Fruit fly (Drosophila melanogaster): Measurements from ENCODE around the gene AnxB11.

AnxB11 gene

dm6 chrX:16385942-16386392, 36.1 kb downstream of the AnxB11 start (continued):
- TF ChIP-seq CG4424 (GFP tag; optimal IDR thresholded peaks at IDR 0.05) (peak; percentile 44), CG18011 (GFP tag; optimal IDR thresholded peaks at IDR 0.05) (no peak), Hmr (GFP tag; optimal IDR thresholded peaks at IDR 0.05) (peak; percentile 50), cwo (GFP tag; optimal IDR thresholded peaks at IDR 0.05) (peak; percentile 56), Bgb (GFP tag; IDR thresholded peaks at IDR 0.05; ENCODE audit: partially characterized antibody) (no peak), CG13775 (GFP tag; optimal IDR thresholded peaks at IDR 0.05) (peak; percentile 27), ewg (GFP tag; optimal IDR thresholded peaks at IDR 0.05) (no peak), MBD-R2 (GFP tag; IDR thresholded peaks at IDR 0.05) (0 out of 2 replicates have a peak, but pooled peaks have one; percentile 19), CG11398 (GFP tag; optimal IDR thresholded peaks at IDR 0.05) (no peak), ro (GFP tag; IDR thresholded peaks at IDR 0.05) (no peak), CG6765 (GFP tag; optimal IDR thresholded peaks at IDR 0.05) (peak; percentile 67), kay (GFP tag; optimal IDR thresholded peaks at IDR 0.05) (no peak), phol (tag; optimal IDR thresholded peaks at IDR 0.05) (peak; percentile 36), Eip74EF (GFP tag; optimal IDR thresholded peaks at IDR 0.05) (peak in 1 of 2 experiments; percentile 37), ham (GFP tag; IDR thresholded peaks at IDR 0.05) (no peak), CG43689 (GFP tag; IDR thresholded peaks at IDR 0.05) (no peak), chn (GFP tag; optimal IDR thresholded peaks at IDR 0.05) (no peak), CG11085 (GFP tag; IDR thresholded peaks at IDR 0.05) (no peak), p53 (GFP tag; optimal IDR thresholded peaks at IDR 0.05) (no peak), Nf-YC (tag; optimal IDR thresholded peaks at IDR 0.05) (peak; percentile 7), gem (tag; optimal IDR thresholded peaks at IDR 0.05) (peak; percentile 54), dmrt99B (tag; optimal IDR thresholded peaks at IDR 0.05) (peak; percentile 56), CG7745 (tag; optimal IDR thresholded peaks at IDR 0.05) (no peak), lov (optimal IDR thresholded peaks at IDR 0.05) (no peak), lov (GFP tag; IDR thresholded peaks at IDR 0.05) (no peak), pzg (GFP tag; optimal IDR thresholded peaks at IDR 0.05) (no peak), Kr (GFP tag; optimal IDR thresholded peaks at IDR 0.05) (no peak), CG34224 (GFP tag; IDR thresholded peaks at IDR 0.05; ENCODE audit: partially characterized antibody) (no peak), Sry-δ (GFP tag; optimal IDR thresholded peaks at IDR 0.05) (no peak), ap (GFP tag; IDR thresholded peaks at IDR 0.05) (no peak), CG5180 (GFP tag; optimal IDR thresholded peaks at IDR 0.05) (no peak), Lpt (GFP tag; optimal IDR thresholded peaks at IDR 0.05) (no peak), Nf-YA (GFP tag; IDR thresholded peaks at IDR 0.05) (no peak), Ssrp (tag; optimal IDR thresholded peaks at IDR 0.05) (peak; percentile 8), CG6813 (GFP tag; optimal IDR thresholded peaks at IDR 0.05) (peak; percentile 14), ara (GFP tag; IDR thresholded peaks at IDR 0.05) (no peak), Med (GFP tag) (peak; percentile 86), Poxn (GFP tag; IDR thresholded peaks at IDR 0.05) (no peak), klu (GFP tag; IDR thresholded peaks at IDR 0.05) (no peak), Opbp (GFP tag; IDR thresholded peaks at IDR 0.05; ENCODE audit: partially characterized antibody) (no peak), CG31441 (GFP tag; IDR thresholded peaks at IDR 0.05) (peak; percentile 58; the same call in 1 of the 2 replicates), CG10654 (GFP tag; optimal IDR thresholded peaks at IDR 0.05) (no peak), CG1832 (GFP tag; optimal IDR thresholded peaks at IDR 0.05) (no peak), prd (optimal IDR thresholded peaks at IDR 0.05) (no peak), prd (GFP tag; IDR thresholded peaks at IDR 0.05) (no peak), nmo (GFP tag; optimal IDR thresholded peaks at IDR 0.05) (peak; percentile 9), CG15073 (GFP tag; optimal IDR thresholded peaks at IDR 0.05) (no peak), sisA (GFP tag; IDR thresholded peaks at IDR 0.05) (no peak), slp2 (GFP tag; optimal IDR thresholded peaks at IDR 0.05) (no peak), dpn (GFP tag; optimal IDR thresholded peaks at IDR 0.05) (peak; percentile 2 to 39), CG10565 (GFP tag; optimal IDR thresholded peaks at IDR 0.05) (no peak)

All from whole organism, embryonic.